Worm (Caenorhabditis elegans): ENCODE measurements around the gene srx-36.

- TF ChIP-seq ceh-6 (GFP tag; optimal IDR thresholded peaks at IDR 0.05) (no peak), hlh-6 (tag; optimal IDR thresholded peaks at IDR 0.05) (no peak), nfya-1 (tag; optimal IDR thresholded peaks at IDR 0.05) (no peak), ttx-3 (tag; optimal IDR thresholded peaks at IDR 0.05) (no peak), pha-4 (tag; optimal IDR thresholded peaks at IDR 0.05) (no peak), ama-1 (optimal IDR thresholded peaks at IDR 0.05) (no peak)
Observed at ce11 chrV:7166709-7167108, 35.8 kb upstream of the srx-36 start, which contains the start of gene ugt-36.

Data from whole organism, late embryonic.